Worm (Caenorhabditis elegans) whole organism, L2 larva: ENCODE measurements around the gene mab-5.

ENCODE experiments used
- F13H6.1 ChIP-seq: sonication (generic microtip); optimal IDR thresholded peaks from 2 replicates; lab custom pipeline; 2016; ENCODE audit warnings: missing genetic modification characterization, missing compliant biosample characterization
- R02D3.7 ChIP-seq: fragments of 150-350 bp; optimal IDR thresholded peaks from 2 replicates; lab custom pipeline; 2014; ENCODE audit warnings: missing biosample characterization, missing genetic modification characterization
- ZK546.5 ChIP-seq: sonication (generic microtip); optimal IDR thresholded peaks from 2 replicates; lab custom pipeline; 2017; ENCODE audit warnings: missing biosample characterization, missing genetic modification characterization
- aly-2 ChIP-seq: fragments of 150-350 bp; optimal IDR thresholded peaks from 2 replicates; lab custom pipeline; 2014; ENCODE audit warnings: missing biosample characterization, missing genetic modification characterization
- ama-1 ChIP-seq: fragments of 150-350 bp; optimal IDR thresholded peaks from 2 replicates; lab custom pipeline; 2018; ENCODE audit warnings: inconsistent platforms
- blmp-1 ChIP-seq: sonication (generic microtip); optimal IDR thresholded peaks from 2 replicates; lab custom pipeline; 2017; ENCODE audit warnings: missing genetic modification characterization, mild to moderate bottlenecking, missing compliant biosample characterization, antibody characterized with exemption, moderate library complexity; ENCODE audit not compliant: insufficient read depth
- ceh-16 ChIP-seq: fragments of 150-350 bp; optimal IDR thresholded peaks from 2 replicates; lab custom pipeline; 2014; ENCODE audit warnings: missing biosample characterization, missing genetic modification characterization
- ceh-82 ChIP-seq: fragments of 150-350 bp; optimal IDR thresholded peaks from 2 replicates; lab custom pipeline; 2014; ENCODE audit warnings: missing biosample characterization, missing genetic modification characterization
- crh-2 ChIP-seq: sonication (generic microtip); optimal IDR thresholded peaks from 2 replicates; lab custom pipeline; 2017; ENCODE audit warnings: missing biosample characterization, missing genetic modification characterization
- dmd-4 ChIP-seq: sonication (generic microtip); optimal IDR thresholded peaks from 2 replicates; lab custom pipeline; 2017; ENCODE audit warnings: missing biosample characterization, missing genetic modification characterization
- elt-1 ChIP-seq: fragments of 150-350 bp; optimal IDR thresholded peaks from 2 replicates; lab custom pipeline; 2014; ENCODE audit warnings: missing biosample characterization, missing genetic modification characterization
- elt-3 ChIP-seq: sonication (generic microtip); optimal IDR thresholded peaks from 2 replicates; lab custom pipeline; 2017; ENCODE audit warnings: missing biosample characterization, missing genetic modification characterization
- fos-1 ChIP-seq: fragments of 150-350 bp; optimal IDR thresholded peaks from 2 replicates; lab custom pipeline; 2014; ENCODE audit warnings: missing biosample characterization, missing genetic modification characterization
- gmeb-1 ChIP-seq: fragments of 150-350 bp; optimal IDR thresholded peaks from 2 replicates; lab custom pipeline; 2014; ENCODE audit warnings: missing biosample characterization, missing genetic modification characterization
- lin-11 ChIP-seq: fragments of 150-350 bp; sonication (generic microtip); optimal IDR thresholded peaks from 2 replicates; lab custom pipeline; 2014; ENCODE audit warnings: missing biosample characterization, missing genetic modification characterization, inconsistent platforms, mixed read lengths
- lin-13 ChIP-seq: fragments of 150-350 bp; optimal IDR thresholded peaks from 2 replicates; lab custom pipeline; 2014; ENCODE audit warnings: missing biosample characterization, missing genetic modification reagents, missing genetic modification characterization
- mab-5 ChIP-seq: fragments of 150-350 bp; optimal IDR thresholded peaks from 2 replicates; lab custom pipeline; 2014; ENCODE audit warnings: missing biosample characterization, missing genetic modification characterization
- mbf-1 ChIP-seq: sonication (generic microtip); optimal IDR thresholded peaks from 2 replicates; lab custom pipeline; 2017; ENCODE audit warnings: missing biosample characterization, missing genetic modification characterization
- mdl-1 ChIP-seq, 2 experiments: fragments of 150-350 bp in 1 of 2; sonication (generic microtip) in 1 of 2; optimal IDR thresholded peaks; 2 replicates each; lab custom pipeline; 2017; ENCODE audit warnings: missing biosample characterization in 2 of 2, missing genetic modification characterization in 2 of 2
- nhr-10 ChIP-seq: sonication (generic microtip); optimal IDR thresholded peaks from 2 replicates; lab custom pipeline; 2017; ENCODE audit warnings: missing biosample characterization, missing genetic modification characterization
- nhr-12 ChIP-seq: fragments of 150-350 bp; optimal IDR thresholded peaks from 2 replicates; lab custom pipeline; 2014; ENCODE audit warnings: missing biosample characterization, missing genetic modification characterization
- nhr-21 ChIP-seq: fragments of 150-350 bp; optimal IDR thresholded peaks from 2 replicates; lab custom pipeline; 2014; ENCODE audit warnings: missing biosample characterization, missing genetic modification characterization
- nhr-23 ChIP-seq: fragments of 150-350 bp; optimal IDR thresholded peaks from 2 replicates; lab custom pipeline; 2014; ENCODE audit warnings: missing biosample characterization, missing genetic modification reagents, missing genetic modification characterization
- nhr-237 ChIP-seq: fragments of 150-350 bp; optimal IDR thresholded peaks from 2 replicates; lab custom pipeline; 2014; ENCODE audit warnings: missing biosample characterization, missing genetic modification characterization
- nhr-25 ChIP-seq: fragments of 150-350 bp; sonication (generic microtip); optimal IDR thresholded peaks from 3 replicates; lab custom pipeline; 2014; ENCODE audit warnings: missing biosample characterization, missing genetic modification characterization
- nhr-6 ChIP-seq: fragments of 150-350 bp; optimal IDR thresholded peaks from 2 replicates; lab custom pipeline; 2014; ENCODE audit warnings: missing biosample characterization, missing genetic modification characterization
- nhr-77 ChIP-seq: fragments of 150-350 bp; optimal IDR thresholded peaks from 2 replicates; lab custom pipeline; 2014; ENCODE audit warnings: missing biosample characterization, missing genetic modification characterization
- peb-1 ChIP-seq: fragments of 150-350 bp; optimal IDR thresholded peaks from 2 replicates; lab custom pipeline; 2014; ENCODE audit warnings: missing biosample characterization, missing genetic modification characterization
- sma-3 ChIP-seq: sonication (generic microtip); optimal IDR thresholded peaks from 2 replicates; lab custom pipeline; 2016; ENCODE audit warnings: missing genetic modification reagents, missing genetic modification characterization, missing compliant biosample characterization
- sma-9 ChIP-seq, 2 experiments: fragments of 150-350 bp in 1 of 2; sonication (generic microtip) in 1 of 2; optimal IDR thresholded peaks; 2 replicates each; lab custom pipeline; 2014 to 2016; ENCODE audit warnings: missing genetic modification characterization in 2 of 2, mild to moderate bottlenecking in 1 of 2, missing biosample characterization in 1 of 2, missing compliant biosample characterization in 1 of 2, missing genetic modification reagents in 1 of 2, moderate library complexity in 1 of 2
- unc-62 ChIP-seq: fragments of 150-350 bp; optimal IDR thresholded peaks from 2 replicates; lab custom pipeline; 2014; ENCODE audit warnings: missing biosample characterization, missing genetic modification reagents, missing genetic modification characterization
- ztf-1 ChIP-seq: fragments of 200-800 bp; sonication (Bioruptor generic); conservative IDR thresholded peaks from 2 replicates; pipeline ENCODE4 v1.3.6; 2022; ENCODE audit warnings: missing genetic modification characterization, missing compliant biosample characterization
- ztf-11 ChIP-seq: sonication (generic microtip); optimal IDR thresholded peaks from 2 replicates; lab custom pipeline; 2017; ENCODE audit warnings: missing biosample characterization, missing genetic modification characterization
- ztf-4 ChIP-seq: fragments of 150-350 bp; optimal IDR thresholded peaks from 2 replicates; lab custom pipeline; 2014; ENCODE audit warnings: missing biosample characterization, missing genetic modification characterization

Gene mab-5

DNA sequence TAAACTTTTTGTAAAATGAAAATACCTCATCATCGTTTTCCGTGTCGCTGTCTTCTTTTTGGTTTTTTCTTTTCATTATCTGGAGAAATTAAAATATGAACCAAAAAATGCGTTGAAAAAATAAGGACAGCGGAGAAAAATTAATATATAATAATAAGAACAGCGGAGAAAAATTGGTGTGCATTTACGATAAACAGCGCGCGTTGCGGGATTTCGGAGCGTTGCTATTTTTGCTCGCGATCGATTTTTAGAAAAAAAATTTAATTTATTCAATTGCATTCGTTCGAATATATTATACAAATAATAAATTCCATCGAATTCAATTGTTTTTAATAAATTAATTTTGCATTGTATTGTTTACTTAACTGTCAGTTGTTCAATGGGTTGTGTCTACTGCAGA lies 17.3 kb downstream of the mab-5 start, which contains the start of gene ZK686.2 (continued):
- no peak for TF ChIP-seq ceh-16 (tag; lab: Kevin White, UChicago)
- no peak for TF ChIP-seq ztf-11
- no peak for TF ChIP-seq sma-3 (GFP tag; lab: Kevin White, UChicago)

DNA sequence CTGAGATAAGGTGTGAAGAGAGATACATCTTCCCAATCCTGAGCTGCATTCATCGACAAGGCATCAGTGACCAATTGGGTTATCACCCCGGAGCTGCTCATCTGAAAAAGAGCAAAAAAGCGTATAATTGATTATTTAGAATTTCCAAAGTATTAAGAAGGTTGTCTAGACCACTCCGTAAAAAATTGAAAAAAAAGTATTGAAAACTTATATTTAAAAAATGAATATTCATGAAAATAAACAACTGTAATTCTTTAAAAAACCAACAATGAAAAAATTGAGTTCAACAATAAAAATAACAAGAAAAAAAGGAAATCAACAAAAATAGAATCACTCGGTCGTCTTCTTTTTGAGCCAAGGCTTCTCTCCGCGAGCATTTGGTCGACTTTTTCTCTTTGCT lies 19.8 kb downstream of the mab-5 start, which contains the start of gene mtx-2:
mtx-2 (minus strand) TSS at position 101 of the 400 bp plus-strand sequence.
- no peak for TF ChIP-seq ztf-1 (GFP tag; lab: Robert Waterston, UW)
- TF ChIP-seq mbf-1 (tag; lab: Kevin White, UChicago) = no peak
- no peak for TF ChIP-seq nhr-77 (tag; lab: Kevin White, UChicago)
- TF ChIP-seq nhr-21 (tag; lab: Kevin White, UChicago) = no peak
- TF ChIP-seq nhr-6 (tag; lab: Kevin White, UChicago) = no peak
- TF ChIP-seq ztf-4 = no peak
- TF ChIP-seq gmeb-1 = no peak
- no peak for TF ChIP-seq R02D3.7 (tag; lab: Kevin White, UChicago)
- TF ChIP-seq ceh-82 (tag; lab: Kevin White, UChicago) = no peak
- TF ChIP-seq ZK546.5 (tag; lab: Kevin White, UChicago) = no peak
- no peak for TF ChIP-seq blmp-1 (tag; lab: Kevin White, UChicago)
- no peak for TF ChIP-seq aly-2 (tag; lab: Kevin White, UChicago)
- no peak for TF ChIP-seq nhr-23 (tag; lab: Kevin White, UChicago)
- TF ChIP-seq mab-5 (tag; lab: Kevin White, UChicago) = no peak
- no peak for TF ChIP-seq lin-11 (tag; lab: Kevin White, UChicago)

DNA sequence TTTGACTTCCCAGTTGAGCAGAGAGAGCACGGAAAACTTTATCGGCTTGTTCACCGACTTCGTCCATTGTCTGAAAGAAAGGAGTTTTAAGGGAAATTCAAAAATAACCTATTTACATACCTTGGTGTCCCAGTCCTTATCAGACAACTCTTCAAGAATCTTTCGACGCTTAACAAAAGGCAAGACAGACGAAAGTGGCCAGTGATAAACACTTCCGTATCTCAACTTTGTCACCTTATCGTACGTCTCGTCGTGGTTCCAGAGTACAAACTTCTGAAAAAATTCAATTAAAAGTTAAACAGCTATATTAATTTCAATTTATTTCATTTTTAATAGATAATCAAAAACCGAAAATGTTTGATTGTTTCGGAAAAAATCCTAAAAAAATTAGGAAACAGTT lies 21.0 kb downstream of the mab-5 start:
- TF ChIP-seq R02D3.7 (tag; lab: Kevin White, UChicago) = no peak
- peak; percentile 62 for TF ChIP-seq fos-1 (tag; lab: Kevin White, UChicago)
- peak; percentile 17 for TF ChIP-seq sma-9 (GFP tag; optimal IDR thresholded peaks at IDR 0.05; lab: Kevin White, UChicago)
- TF ChIP-seq sma-9 (tag; optimal IDR thresholded peaks at IDR 0.05; lab: Kevin White, UChicago) = no peak

ce11 chrIII:7758562-7758961 lies 24.7 kb downstream of the mab-5 start, which contains the start of gene pcp-1:
Gene pcp-1 (plus strand): TSS chrIII:7758903.
- TF ChIP-seq fos-1 (tag; lab: Kevin White, UChicago) (peak; percentile 91), mab-5 (tag; lab: Kevin White, UChicago) (no peak), nhr-6 (tag; lab: Kevin White, UChicago) (no peak), lin-13 (GFP tag; lab: Kevin White, UChicago) (no peak), gmeb-1 (peak; percentile 62), mdl-1 (tag; optimal IDR thresholded peaks at IDR 0.05; lab: Kevin White, UChicago) (no peak), sma-9 (GFP tag; optimal IDR thresholded peaks at IDR 0.05; lab: Kevin White, UChicago) (peak; percentile 67), sma-9 (tag; optimal IDR thresholded peaks at IDR 0.05; lab: Kevin White, UChicago) (no peak), F13H6.1 (peak; percentile 45), ZK546.5 (tag; lab: Kevin White, UChicago) (no peak), sma-3 (GFP tag; lab: Kevin White, UChicago) (peak; percentile 16), elt-1 (no peak), nhr-25 (tag; lab: Kevin White, UChicago) (no peak), ztf-11 (no peak), nhr-23 (tag; lab: Kevin White, UChicago) (no peak), ama-1 (no peak), ceh-82 (tag; lab: Kevin White, UChicago) (no peak), nhr-21 (tag; lab: Kevin White, UChicago) (no peak), dmd-4 (tag; lab: Kevin White, UChicago) (no peak), peb-1 (tag; lab: Kevin White, UChicago) (no peak), crh-2 (peak; percentile 65)

DNA sequence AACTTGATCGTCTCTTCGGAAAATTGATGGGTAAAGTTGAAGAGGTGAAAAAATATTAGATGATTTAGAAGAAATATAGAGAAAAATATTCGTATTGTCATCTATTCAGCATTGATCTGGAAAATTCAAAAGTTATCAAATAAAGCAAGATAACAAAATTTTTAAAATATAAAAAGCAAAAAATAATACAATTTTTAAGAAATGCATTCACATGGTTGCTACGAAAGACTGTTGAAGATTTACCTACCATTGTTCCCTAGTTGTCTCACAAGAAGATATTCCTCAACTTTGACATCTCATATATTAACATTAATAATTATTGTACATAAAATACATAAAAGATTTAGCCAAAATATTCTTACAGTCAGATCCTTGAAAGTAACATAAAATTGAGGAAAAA lies 28.9 kb downstream of the mab-5 start, which contains the start of gene cdh-3:
cdh-3 (minus strand) TSS at position 101 of the 400 bp plus-strand sequence.
- no peak for TF ChIP-seq nhr-12 (tag; lab: Kevin White, UChicago)
- TF ChIP-seq crh-2 = no peak
- no peak for TF ChIP-seq nhr-21 (tag; lab: Kevin White, UChicago)
- no peak for TF ChIP-seq ztf-4
- no peak for TF ChIP-seq blmp-1 (tag; lab: Kevin White, UChicago)
- TF ChIP-seq nhr-77 (tag; lab: Kevin White, UChicago) = no peak
- no peak for TF ChIP-seq nhr-23 (tag; lab: Kevin White, UChicago)
- no peak for TF ChIP-seq mdl-1 (tag; optimal IDR thresholded peaks at IDR 0.05; lab: Kevin White, UChicago)

- TF ChIP-seq nhr-237 (no peak), mab-5 (tag; lab: Kevin White, UChicago) (no peak), ceh-82 (tag; lab: Kevin White, UChicago) (no peak), ztf-11 (no peak), nhr-10 (tag; lab: Kevin White, UChicago) (no peak), F13H6.1 (no peak), peb-1 (tag; lab: Kevin White, UChicago) (no peak), blmp-1 (tag; lab: Kevin White, UChicago) (no peak), unc-62 (GFP tag; lab: Kevin White, UChicago) (no peak), elt-3 (tag; lab: Kevin White, UChicago) (no peak)
- TF ChIP-seq, all 48 proteins: peak for 0
Observed at ce11 chrIII:7743183-7743582, 40.1 kb downstream of the mab-5 start.
